Fruit fly (Drosophila melanogaster): ENCODE measurements around the gene eIF4E1.
A peak's percentile ranks its signal among the peaks of the same experiment; 100 is the strongest.

eIF4E1 gene

DNA sequence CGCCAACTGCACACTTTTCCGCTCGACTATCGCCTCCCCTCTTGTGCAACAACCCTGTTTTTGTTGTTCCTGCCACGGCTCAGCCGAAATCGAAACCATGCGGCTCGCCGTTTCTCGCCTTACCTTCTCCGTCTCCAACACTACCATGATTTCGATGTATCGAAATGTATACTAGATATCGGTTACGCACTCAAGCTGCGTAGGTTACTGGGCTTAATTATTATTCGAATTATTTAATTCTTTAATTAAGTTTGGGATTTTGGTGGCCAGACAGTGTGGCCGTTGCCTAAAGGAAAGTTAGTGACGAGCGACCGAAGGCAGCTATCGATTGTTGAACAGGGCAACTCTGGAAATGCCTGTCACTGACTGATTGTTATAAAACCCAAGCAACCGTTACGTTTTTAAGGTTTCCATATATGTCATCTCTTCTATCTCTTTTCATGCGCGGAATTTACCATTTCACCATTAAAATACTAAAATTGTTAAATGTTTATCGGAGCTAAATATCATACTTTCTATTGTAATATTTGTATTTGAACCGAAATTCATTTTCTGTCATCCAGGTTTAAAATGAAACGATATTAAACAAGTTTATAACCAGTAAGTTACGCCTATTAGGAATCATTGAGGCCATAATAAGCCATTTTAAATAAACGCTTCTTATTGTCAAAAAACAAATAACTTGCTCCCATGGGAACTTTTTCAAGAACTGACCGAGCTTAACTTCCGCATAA, at the start of gene eIF4E1:
Gene eIF4E1 (minus strand): TSS at position 304 of the 734 bp plus-strand sequence.
- TF ChIP-seq noc (tag; optimal IDR thresholded peaks at IDR 0.05): no peak

DNA sequence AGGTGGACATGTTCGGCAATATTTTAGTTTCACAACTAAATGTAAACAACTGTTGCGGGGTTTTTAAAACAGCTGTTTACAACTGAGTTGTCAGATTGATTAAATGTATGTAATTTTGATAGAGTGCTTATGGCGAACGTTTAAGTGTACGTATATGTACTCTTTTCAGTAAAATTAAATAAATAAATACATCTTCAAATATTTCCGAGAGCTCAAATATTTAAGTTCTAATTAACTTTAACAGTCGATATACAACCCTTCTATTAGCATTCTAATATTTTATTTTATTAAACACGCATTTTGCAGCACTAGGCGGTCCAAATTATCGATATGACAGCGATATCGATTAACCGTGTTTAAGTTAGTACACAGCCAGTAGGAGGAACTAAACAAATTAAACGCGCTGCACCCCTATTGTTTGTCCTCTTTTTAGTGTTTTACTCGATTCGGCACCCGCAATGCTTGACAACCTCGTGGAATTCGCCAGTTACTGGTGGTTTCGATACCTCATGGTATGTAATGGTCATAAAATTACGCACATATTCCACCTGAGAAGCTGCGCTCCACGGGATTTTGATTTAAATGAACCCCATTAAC, 49.4 kb upstream of the eIF4E1 start, which contains the start of the genes CG3448 and ghi:
Gene CG3448 (minus strand): TSS at position 51 of the 597 bp plus-strand sequence.
Gene ghi (plus strand): TSS at position 355 of the 597 bp plus-strand sequence.
- TF ChIP-seq noc (tag; optimal IDR thresholded peaks at IDR 0.05): peak; percentile 56

DNA sequence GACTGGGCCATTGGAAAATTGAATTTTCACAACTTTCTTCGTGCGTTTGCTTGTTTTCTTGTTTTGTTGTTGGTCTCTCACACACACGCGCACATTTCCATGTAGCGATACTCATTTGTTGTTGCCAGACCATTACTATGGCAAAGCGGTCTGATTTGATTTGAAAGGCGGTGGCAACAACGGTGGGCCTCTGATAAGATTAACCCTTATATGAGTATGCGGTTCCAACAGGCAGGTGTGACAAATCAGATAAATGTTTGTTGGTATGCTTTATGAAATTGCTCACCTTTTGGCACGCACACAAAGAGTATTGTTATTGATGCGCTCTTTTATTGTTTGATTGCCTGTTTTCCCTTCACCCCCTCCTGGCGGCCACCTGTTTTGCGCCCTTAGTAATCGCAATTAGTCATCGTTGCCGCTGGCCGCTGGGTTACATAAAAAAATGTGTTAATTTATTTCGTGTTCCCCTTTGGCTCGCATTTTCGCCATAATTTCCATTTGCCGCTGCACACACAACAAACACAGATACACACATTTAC, 45.0 kb upstream of the eIF4E1 start:
- TF ChIP-seq noc (tag; optimal IDR thresholded peaks at IDR 0.05): peak; percentile 64

DNA sequence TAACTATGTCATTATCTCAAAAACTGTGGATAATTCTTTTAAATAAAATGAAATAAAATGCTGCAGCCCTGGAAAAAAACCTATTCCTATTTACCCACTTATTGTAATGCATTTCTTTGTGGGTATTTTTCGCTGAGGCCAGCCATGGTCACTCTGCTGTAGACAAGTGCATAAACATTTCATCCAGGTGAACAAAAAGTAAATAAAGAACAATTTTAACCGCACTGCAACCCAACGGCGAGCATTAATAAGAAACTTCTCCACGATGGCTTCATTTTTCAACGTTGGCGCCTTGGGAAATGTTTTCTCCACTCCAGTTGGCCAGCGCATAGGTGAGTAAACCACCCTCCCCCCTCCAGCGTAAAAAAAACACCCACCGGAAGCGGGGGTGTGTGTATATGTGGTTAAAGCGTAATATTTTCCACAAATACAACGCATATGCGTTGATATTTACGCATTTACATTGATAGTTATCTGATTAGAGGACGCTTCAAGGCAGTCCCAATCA, 44.5 kb upstream of the eIF4E1 start, which contains the start of gene CG3529:
Gene CG3529 (plus strand): TSS at position 134 of the 508 bp plus-strand sequence.
- peak; percentile 11 for TF ChIP-seq noc (tag; optimal IDR thresholded peaks at IDR 0.05)

DNA sequence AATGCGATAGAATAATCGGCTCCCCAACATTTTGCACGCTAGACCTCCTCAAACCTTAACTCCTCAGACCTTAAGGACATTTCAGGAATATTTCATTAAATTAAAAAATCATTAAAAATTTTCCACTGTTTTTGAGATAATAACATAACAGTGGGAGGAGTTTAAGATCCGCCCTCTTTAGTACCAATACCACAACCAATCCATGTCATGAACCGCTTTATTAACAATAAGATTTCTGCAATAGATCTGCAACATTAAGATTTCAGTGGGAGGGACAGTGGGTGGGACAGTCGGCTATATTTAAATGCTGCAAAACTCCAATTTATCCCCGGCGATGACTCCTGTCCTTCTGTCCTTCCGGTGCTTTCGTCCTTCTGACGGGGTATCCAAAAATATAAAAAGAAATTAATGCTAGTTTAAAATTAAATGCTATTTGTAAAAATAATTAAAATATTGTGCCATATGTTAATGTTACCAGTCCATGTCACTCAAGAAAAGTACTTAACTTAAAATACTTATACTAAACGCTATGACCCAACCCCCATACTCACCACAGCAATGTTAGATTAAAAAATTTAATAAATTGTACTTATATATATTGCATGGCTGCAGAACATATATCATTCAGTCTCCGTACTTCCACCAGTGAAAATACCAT, 40.5 kb upstream of the eIF4E1 start, which contains the start of gene Srg3:
Gene Srg3 (plus strand): TSS at position 608 of the 658 bp plus-strand sequence.
- TF ChIP-seq noc (tag; optimal IDR thresholded peaks at IDR 0.05): no peak

DNA sequence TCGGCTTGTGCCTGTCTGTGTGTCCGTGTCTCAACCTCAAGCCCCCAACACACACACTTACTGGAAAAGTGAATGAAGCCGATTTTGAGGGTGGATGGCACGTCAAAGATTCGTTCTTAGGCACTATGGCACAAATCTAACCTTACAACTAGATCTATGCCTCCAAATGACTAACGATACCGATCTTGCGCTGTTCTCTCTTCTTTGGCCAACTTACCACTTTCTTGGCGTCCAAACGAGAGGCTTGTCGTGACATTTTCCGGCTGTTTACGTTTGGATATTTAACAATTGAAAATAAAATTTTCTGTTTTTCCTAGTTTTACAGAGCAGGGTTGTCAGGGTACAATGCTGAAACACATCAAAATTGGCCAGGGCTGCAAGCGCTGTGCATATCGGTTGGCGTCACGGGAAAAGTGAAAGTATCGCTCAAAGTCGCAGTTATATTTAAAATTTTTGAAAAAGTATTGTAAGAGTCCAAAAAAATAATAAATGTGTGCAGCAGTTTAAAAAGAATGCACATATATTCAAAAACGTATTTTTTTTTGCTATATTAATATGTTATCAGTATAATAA, 39.7 kb upstream of the eIF4E1 start, which contains the start of the genes Bet3 and Nf-YA:
Gene Bet3 (minus strand): TSS at position 361 of the 573 bp plus-strand sequence.
Gene Nf-YA (minus strand): TSS at position 361 of the 573 bp plus-strand sequence.
- no peak for TF ChIP-seq noc (tag; optimal IDR thresholded peaks at IDR 0.05)

DNA sequence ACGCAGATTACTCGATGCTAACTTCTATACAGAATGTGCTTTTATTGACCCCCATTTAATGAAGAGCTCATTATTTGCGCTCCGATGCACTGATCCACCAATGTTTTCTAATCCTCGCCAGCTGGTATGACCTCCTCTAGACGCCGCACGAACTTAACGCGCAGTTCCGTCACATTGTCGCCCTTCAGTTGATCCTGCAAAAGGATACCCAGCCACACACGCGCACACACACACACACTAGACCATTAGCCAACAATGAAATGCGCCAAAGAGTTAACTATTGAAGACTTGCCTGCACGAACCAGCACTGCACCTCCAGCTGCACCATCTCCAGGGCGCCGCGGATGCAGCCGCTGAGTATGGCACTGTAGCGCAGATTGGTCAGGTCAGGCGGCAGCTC, 36.6 kb upstream of the eIF4E1 start:
- TF ChIP-seq noc (tag; optimal IDR thresholded peaks at IDR 0.05): no peak

DNA sequence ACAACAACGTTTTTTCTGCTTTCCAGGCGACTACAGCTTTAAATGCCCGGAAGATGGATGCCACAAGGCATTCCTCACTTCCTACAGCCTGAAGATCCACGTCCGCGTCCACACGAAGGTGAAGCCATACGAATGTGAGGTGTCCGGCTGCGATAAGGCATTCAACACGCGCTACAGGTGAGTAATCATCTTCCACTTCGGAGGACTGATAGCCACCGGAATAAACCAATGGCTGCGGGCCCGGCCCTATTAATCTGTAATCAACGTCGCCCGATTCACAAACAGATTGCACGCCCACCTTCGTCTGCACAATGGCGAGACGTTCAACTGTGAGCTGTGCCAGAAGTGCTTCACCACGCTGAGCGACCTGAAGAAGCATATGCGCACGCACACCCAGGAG, 33.6 kb upstream of the eIF4E1 start:
- no peak for TF ChIP-seq noc (tag; optimal IDR thresholded peaks at IDR 0.05)

DNA sequence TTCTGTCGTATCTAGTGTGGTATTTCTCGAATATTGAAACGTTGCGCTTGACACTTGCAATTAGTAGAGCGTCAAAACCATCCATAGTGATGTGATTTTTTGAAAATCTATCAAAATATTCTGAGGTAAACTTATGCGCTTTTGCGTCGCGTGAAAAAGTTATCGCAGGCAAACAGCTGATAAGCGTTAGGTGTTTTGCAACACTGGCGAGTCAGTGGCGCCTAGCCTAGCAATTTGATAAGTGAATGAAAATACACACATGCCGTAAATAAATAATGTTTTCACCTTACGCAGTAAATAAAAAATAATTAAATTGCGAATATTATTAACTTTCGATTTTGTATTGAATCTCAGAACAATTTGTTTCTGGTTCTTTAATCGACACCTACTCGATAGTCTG, 33.1 kb upstream of the eIF4E1 start, which contains the start of gene CG42526:
Gene CG42526 (minus strand): TSS at position 85 of the 400 bp plus-strand sequence.
- no peak for TF ChIP-seq noc (tag; optimal IDR thresholded peaks at IDR 0.05)

DNA sequence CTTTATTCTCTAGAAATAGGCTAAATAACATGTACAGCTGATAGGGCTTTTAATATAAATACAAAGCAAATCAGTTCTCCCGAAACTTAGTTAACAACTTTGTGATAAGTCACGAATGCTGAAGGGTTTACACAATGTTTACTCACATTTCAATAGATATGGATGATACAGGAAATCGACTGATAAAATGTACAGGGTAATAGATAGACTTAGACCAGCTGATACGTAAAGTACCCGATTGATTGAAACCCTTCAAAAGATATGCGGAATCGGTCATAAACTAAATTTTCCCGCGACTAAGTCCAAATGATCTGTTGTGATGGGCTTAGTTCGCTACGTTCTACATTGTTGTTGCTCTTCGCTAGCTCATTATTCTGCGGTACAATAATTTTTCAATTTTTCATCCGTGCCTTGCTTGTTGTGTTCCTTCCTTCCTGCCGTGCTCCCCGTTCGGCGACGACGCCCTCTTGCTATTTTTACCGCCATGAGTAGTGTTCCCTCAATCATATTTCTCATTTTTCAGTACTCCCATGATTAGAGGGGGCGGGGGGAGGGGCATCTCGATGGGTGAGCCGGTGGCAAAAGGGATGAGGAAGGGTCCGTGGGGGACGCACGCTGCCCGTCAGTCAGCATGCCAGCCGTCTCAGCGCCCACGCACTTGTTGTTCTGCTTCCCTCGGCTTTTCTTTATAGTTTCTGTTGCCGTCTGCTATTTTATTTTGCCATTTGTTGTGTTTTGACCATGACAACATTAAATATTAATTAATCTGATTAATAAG, 30.7 kb upstream of the eIF4E1 start:
- no peak for TF ChIP-seq noc (tag; optimal IDR thresholded peaks at IDR 0.05)

DNA sequence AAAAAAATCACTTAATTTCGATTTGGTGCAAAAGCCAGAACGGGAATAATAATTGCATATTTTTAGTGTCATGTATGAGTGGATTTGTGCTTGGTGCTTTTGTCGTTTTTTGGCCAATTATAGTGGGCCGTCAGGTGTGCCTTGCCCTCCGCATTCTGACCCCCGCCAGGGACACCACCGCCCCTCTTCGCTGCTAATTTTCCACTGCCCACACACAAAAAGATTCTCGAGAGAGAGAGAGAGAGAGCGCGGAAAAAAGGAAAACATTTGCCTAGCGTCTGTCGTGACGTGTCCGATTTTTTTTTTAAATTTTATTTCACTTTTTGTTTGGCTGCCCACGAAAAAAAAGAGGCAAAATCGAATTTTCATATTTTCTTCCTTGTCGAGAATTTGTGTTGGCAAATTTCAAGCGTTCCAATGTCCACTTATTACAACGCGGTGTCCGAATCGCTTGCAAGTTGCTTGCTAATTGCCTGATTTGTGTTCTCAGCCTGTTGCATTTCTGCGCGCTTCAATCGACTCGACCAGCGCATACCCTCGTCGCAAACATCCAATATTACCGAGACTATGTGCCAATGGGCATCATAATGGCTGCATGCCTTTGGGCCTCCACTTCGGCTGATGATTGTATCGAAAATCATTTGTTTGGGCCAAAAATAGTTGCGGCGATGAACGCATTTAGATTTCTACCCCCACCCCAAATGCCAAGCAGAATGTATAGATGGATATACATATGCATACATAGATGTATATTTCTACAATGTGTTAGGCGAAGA, 29.8 kb upstream of the eIF4E1 start:
- no peak for TF ChIP-seq noc (tag; optimal IDR thresholded peaks at IDR 0.05)

DNA sequence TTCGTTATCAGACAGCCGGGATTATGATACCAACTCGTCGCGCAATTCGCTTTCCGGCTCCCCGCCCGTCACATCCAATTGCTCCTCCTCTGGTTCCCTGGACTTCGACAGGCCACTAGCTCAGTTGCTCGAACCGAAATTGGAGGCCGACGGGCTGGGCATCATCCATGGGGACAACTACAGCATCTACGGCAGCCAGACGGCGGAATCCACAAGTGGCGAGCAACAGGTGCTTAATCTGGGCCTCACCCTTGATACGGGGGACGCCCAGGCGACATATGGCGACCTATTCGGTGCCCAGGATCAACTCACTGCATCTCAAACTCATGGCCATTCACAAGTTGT, 28.3 kb upstream of the eIF4E1 start:
- TF ChIP-seq noc (tag; optimal IDR thresholded peaks at IDR 0.05): no peak

DNA sequence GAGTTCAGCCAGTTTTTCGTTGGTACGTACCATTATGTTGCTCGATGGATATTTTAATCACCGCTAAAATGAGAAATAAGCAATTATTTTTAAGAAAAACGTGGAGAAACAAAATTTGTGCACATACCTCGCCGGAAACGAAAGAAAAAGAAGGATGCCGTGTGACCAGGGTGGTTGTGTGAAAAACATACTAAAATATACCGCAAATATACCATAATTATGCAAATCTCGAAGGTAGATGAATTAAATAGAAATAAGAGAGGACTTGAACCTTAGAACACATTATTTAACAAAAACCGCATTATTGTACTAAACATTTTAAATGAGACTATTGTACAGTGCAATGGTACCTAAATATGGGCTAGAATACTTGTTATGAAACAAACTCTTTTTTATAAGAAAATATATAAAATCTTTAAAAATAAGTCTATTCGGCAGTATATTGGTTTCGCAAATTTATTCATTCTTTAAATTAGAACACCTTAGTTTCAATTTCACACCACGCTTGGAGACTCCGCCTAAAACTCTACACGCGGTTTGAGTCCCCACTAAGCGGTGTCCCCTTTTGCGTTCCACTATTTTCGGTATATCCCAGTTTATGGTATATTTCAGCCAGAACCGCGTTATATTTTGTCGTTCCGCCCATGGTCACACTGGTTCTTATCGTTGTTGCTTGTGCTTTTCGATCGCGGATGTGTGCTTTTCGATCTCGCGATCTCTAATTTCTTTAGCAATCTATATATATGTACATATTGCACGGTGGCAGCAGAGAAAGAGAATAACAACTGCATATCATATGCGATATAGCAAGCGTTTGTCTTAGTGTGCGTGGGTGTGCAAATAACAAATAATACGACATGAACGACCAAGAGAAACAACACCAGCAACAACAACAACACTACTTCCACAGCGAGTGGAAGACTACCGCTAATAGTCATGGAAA, 27.7 kb upstream of the eIF4E1 start, which contains the start of the genes RpS17 and MTF-1:
Gene RpS17 (minus strand): TSS at position 157 of the 943 bp plus-strand sequence.
Gene MTF-1 (plus strand): TSS at position 648 of the 943 bp plus-strand sequence.
- TF ChIP-seq noc (tag; optimal IDR thresholded peaks at IDR 0.05): peak; percentile 41

Data from whole organism, larva.